Fruit fly (Drosophila melanogaster) whole organism, embryonic: ENCODE data around the gene CG10031.

Experiments used
- CG11093 ChIP-seq: fragments of 200-800 bp; sonication (Bioruptor generic); IDR thresholded peaks from 3 replicates; pipeline ENCODE4 v1.3.6; 2022; ENCODE audit warnings: missing biosample characterization, missing genetic modification characterization
- CG11695 ChIP-seq: fragments of 200-800 bp; sonication (Bioruptor generic); IDR thresholded peaks from 3 replicates; pipeline ENCODE4 v1.3.6; 2022; ENCODE audit warnings: missing biosample characterization, missing genetic modification characterization
- CG17802 ChIP-seq: fragments of 200-800 bp; sonication (Bioruptor generic); optimal IDR thresholded peaks from 2 replicates; lab custom pipeline; 2018; ENCODE audit warnings: missing biosample characterization, mild to moderate bottlenecking, missing genetic modification characterization, moderate library complexity
- CG33557 ChIP-seq: fragments of 200-800 bp; sonication (Bioruptor generic); optimal IDR thresholded peaks from 2 replicates; lab custom pipeline; 2019; ENCODE audit warnings: missing biosample characterization, mild to moderate bottlenecking, missing genetic modification characterization, moderate library complexity
- CG6689 ChIP-seq: fragments of 200-800 bp; sonication (Bioruptor generic); IDR thresholded peaks from 2 replicates; pipeline ENCODE4 v1.3.6; 2022; ENCODE audit warnings: missing biosample characterization, missing genetic modification characterization
- NC2α ChIP-seq: fragments of 200-800 bp; sonication (Bioruptor generic); optimal IDR thresholded peaks from 2 replicates; lab custom pipeline; 2016; ENCODE audit warnings: missing biosample characterization, missing genetic modification characterization
- NFAT ChIP-seq: fragments of 200-800 bp; sonication (Bioruptor generic); IDR thresholded peaks from 2 replicates; pipeline ENCODE4 v1.3.6; 2022; ENCODE audit warnings: missing biosample characterization, missing genetic modification characterization
- Sox102F ChIP-seq: fragments of 200-800 bp; sonication (Bioruptor generic); optimal IDR thresholded peaks from 2 replicates; lab custom pipeline; 2018; ENCODE audit warnings: missing biosample characterization, mild to moderate bottlenecking, missing genetic modification characterization, moderate library complexity
- ara ChIP-seq: fragments of 200-800 bp; sonication (Bioruptor generic); IDR thresholded peaks from 2 replicates; pipeline ENCODE4 v1.3.6; 2022; ENCODE audit warnings: missing biosample characterization, missing genetic modification characterization
- grau ChIP-seq: fragments of 200-800 bp; optimal IDR thresholded peaks from 3 replicates; lab custom pipeline; 2019; ENCODE audit warnings: missing biosample characterization, mild to moderate bottlenecking, missing genetic modification characterization, moderate library complexity
- zen2 ChIP-seq: fragments of 200-800 bp; sonication (Bioruptor generic); IDR thresholded peaks from 3 replicates; pipeline ENCODE4 v1.3.6; 2022; ENCODE audit warnings: missing biosample characterization, missing genetic modification characterization; ENCODE audit not compliant: partially characterized antibody

dm6 chr2L:3711665-3712064 lies 12.8 kb upstream of the CG10031 start, which contains the start of gene cutlet:
- TF ChIP-seq NC2α (GFP tag; lab: Kevin White, UChicago) (no peak), NFAT (GFP tag; lab: Robert Waterston, UW) (no peak), CG33557 (GFP tag; lab: Kevin White, UChicago) (no peak), zen2 (GFP tag; lab: Robert Waterston, UW) (no peak), grau (tag; lab: Kevin White, UChicago) (no peak), Sox102F (GFP tag; lab: Kevin White, UChicago) (no peak), CG11695 (GFP tag; lab: Robert Waterston, UW) (no peak), CG11093 (GFP tag; lab: Robert Waterston, UW) (no peak), CG6689 (GFP tag; lab: Robert Waterston, UW) (no peak), ara (GFP tag; lab: Robert Waterston, UW) (no peak), CG17802 (tag; lab: Kevin White, UChicago) (no peak)
